Worm (Caenorhabditis elegans) whole organism, L4/young adult: Measurements from ENCODE around the gene F40G12.11.
"Not testable (repeated sequence)": the region's sequence is repeated elsewhere in the genome, so short reads cannot be mapped to it uniquely, and the experiment has no call there.

Experiments used
- W03F9.2 ChIP-seq: fragments of 150-350 bp; optimal IDR thresholded peaks from 2 replicates; lab custom pipeline; 2014; ENCODE audit warnings: missing biosample characterization, missing genetic modification characterization
- him-1 ChIP-seq: sonication (generic microtip); optimal IDR thresholded peaks from 2 replicates; lab custom pipeline; 2016; ENCODE audit warnings: missing genotype, missing genetic modification reagents, missing genetic modification characterization, missing compliant biosample characterization

ce11 chrV:14306771-14307170, 20.8 kb downstream of the F40G12.11 start, which contains the start of gene spig-4:
- TF ChIP-seq him-1 (tag; lab: Kevin White, UChicago); W03F9.2: not testable (repeated sequence)
